Worm (Caenorhabditis elegans): Measurements from ENCODE around the gene nep-8.

DNA sequence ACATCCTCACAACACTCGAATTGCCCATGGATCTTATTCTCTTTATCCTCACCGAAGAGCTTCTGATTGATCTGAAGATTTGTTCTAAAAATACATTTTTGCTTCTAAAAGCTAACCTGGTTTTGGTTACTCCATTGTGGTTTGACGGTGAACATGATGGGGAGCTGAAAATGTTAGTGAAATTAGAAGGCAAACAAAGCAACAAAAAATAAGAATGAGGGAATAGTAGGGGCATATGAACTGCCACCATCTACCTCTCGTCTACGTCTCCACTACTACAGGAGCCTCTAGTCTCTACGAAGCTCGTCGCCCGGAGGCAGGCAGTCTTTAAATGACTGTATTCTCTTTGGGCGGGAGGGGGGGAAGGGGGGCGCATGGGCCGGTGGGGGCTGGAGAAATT, 17.9 kb upstream of the nep-8 start, which contains the start of gene T06D4.2:
- no peak for TF ChIP-seq odd-2 (tag; optimal IDR thresholded peaks at IDR 0.05)
- no peak for TF ChIP-seq lim-6 (tag; optimal IDR thresholded peaks at IDR 0.05)
- TF ChIP-seq pag-3 (tag; optimal IDR thresholded peaks at IDR 0.05; ENCODE audit: borderline replicate concordance): no peak
- no peak for TF ChIP-seq fkh-10 (GFP tag; optimal IDR thresholded peaks at IDR 0.05)
- no peak for TF ChIP-seq npax-4 (tag; optimal IDR thresholded peaks at IDR 0.05)
- no peak for TF ChIP-seq hlh-6 (tag; optimal IDR thresholded peaks at IDR 0.05)
- TF ChIP-seq elt-2 (tag; optimal IDR thresholded peaks at IDR 0.05): no peak
- no peak for TF ChIP-seq unc-55 (GFP tag; optimal IDR thresholded peaks at IDR 0.05)
- TF ChIP-seq ama-1 (optimal IDR thresholded peaks at IDR 0.05): no peak
- TF ChIP-seq pha-4 (tag; optimal IDR thresholded peaks at IDR 0.05): no peak

Measured in whole organism, late embryonic.